Fruit fly (Drosophila melanogaster) whole organism, prepupa: Measurements from ENCODE around the gene Reg-2.

Experiments used
- Blimp-1 ChIP-seq: fragments of 200-800 bp; sonication (Bioruptor generic); optimal IDR thresholded peaks from 3 replicates; lab custom pipeline; 2017; ENCODE audit warnings: missing biosample characterization, missing genetic modification characterization, mild to moderate bottlenecking, moderate library complexity, missing genetic modification reagents
- CG10631 ChIP-seq: fragments of 200-800 bp; sonication (Bioruptor generic); optimal IDR thresholded peaks from 2 replicates; lab custom pipeline; 2016; ENCODE audit warnings: missing biosample characterization, missing genetic modification characterization
- CG11902 ChIP-seq: fragments of 200-800 bp; sonication (Bioruptor generic); optimal IDR thresholded peaks from 3 replicates; lab custom pipeline; 2016; ENCODE audit warnings: missing biosample characterization, missing genetic modification characterization
- CG15336 ChIP-seq: fragments of 200-800 bp; sonication (Bioruptor generic); IDR thresholded peaks from 2 replicates; pipeline ENCODE4 v1.3.6; 2022; ENCODE audit warnings: missing biosample characterization, missing genetic modification characterization
- CG1621 ChIP-seq: fragments of 200-800 bp; sonication (Bioruptor generic); optimal IDR thresholded peaks from 3 replicates; lab custom pipeline; 2018; ENCODE audit warnings: missing biosample characterization, mild to moderate bottlenecking, missing genetic modification characterization
- CG16779 ChIP-seq: fragments of 200-800 bp; sonication (Bioruptor generic); optimal IDR thresholded peaks from 3 replicates; lab custom pipeline; 2017; ENCODE audit warnings: missing biosample characterization, mild to moderate bottlenecking, missing genetic modification characterization
- CG3032 ChIP-seq: fragments of 200-800 bp; optimal IDR thresholded peaks from 2 replicates; lab custom pipeline; 2019; ENCODE audit warnings: missing biosample characterization, mild to moderate bottlenecking, missing genetic modification characterization, moderate library complexity
- CG32006 ChIP-seq: fragments of 200-800 bp; sonication (Bioruptor generic); optimal IDR thresholded peaks from 3 replicates; lab custom pipeline; 2017; ENCODE audit warnings: missing biosample characterization, mild to moderate bottlenecking, missing genetic modification characterization
- CG3919 ChIP-seq: fragments of 200-800 bp; sonication (Bioruptor generic); optimal IDR thresholded peaks from 3 replicates; lab custom pipeline; 2016; ENCODE audit warnings: missing biosample characterization, missing genetic modification characterization
- CG6163 ChIP-seq: fragments of 200-800 bp; sonication (Bioruptor generic); IDR thresholded peaks from 3 replicates; pipeline ENCODE4 v1.3.6; 2022; ENCODE audit warnings: missing biosample characterization, missing genetic modification characterization
- CG6276 ChIP-seq: fragments of 200-800 bp; sonication (Bioruptor generic); optimal IDR thresholded peaks from 2 replicates; lab custom pipeline; 2017; ENCODE audit warnings: missing biosample characterization, mild to moderate bottlenecking, missing genetic modification characterization
- CG7368 ChIP-seq: fragments of 200-800 bp; sonication (Bioruptor generic); optimal IDR thresholded peaks from 3 replicates; lab custom pipeline; 2016; ENCODE audit warnings: missing biosample characterization, missing genetic modification characterization
- CG8319 ChIP-seq: fragments of 200-800 bp; sonication (Bioruptor generic); optimal IDR thresholded peaks from 3 replicates; lab custom pipeline; 2016; ENCODE audit warnings: missing biosample characterization, missing genetic modification characterization
- CG9139 ChIP-seq: fragments of 200-800 bp; sonication (Bioruptor generic); optimal IDR thresholded peaks from 3 replicates; lab custom pipeline; 2017; ENCODE audit warnings: missing biosample characterization, mild to moderate bottlenecking, missing genetic modification characterization
- Eip78C ChIP-seq: fragments of 200-800 bp; sonication (Bioruptor generic); peaks from one replicate; lab custom pipeline; 2016; ENCODE audit warnings: missing biosample characterization, missing genetic modification characterization
- Ets21C ChIP-seq: fragments of 200-800 bp; sonication (Bioruptor generic); optimal IDR thresholded peaks from 3 replicates; lab custom pipeline; 2016; ENCODE audit warnings: missing biosample characterization, missing genetic modification characterization
- Ets96B ChIP-seq: fragments of 200-800 bp; optimal IDR thresholded peaks from 2 replicates; lab custom pipeline; 2019; ENCODE audit warnings: missing biosample characterization, mild to moderate bottlenecking, missing genetic modification characterization, moderate library complexity
- Gug ChIP-seq: fragments of 200-800 bp; sonication (Bioruptor generic); IDR thresholded peaks from 2 replicates; pipeline ENCODE4 v1.3.6; 2022; ENCODE audit warnings: missing biosample characterization, missing genetic modification characterization
- Hr38 ChIP-seq: sonication (Bioruptor generic); optimal IDR thresholded peaks from 2 replicates; lab custom pipeline; 2016; ENCODE audit warnings: missing biosample characterization, missing genetic modification characterization
- Hr39 ChIP-seq: fragments of 200-800 bp; sonication (Bioruptor generic); optimal IDR thresholded peaks from 2 replicates; lab custom pipeline; 2016; ENCODE audit warnings: missing biosample characterization, missing genetic modification characterization
- Hr4 ChIP-seq: fragments of 200-800 bp; sonication (Bioruptor generic); optimal IDR thresholded peaks from 3 replicates; lab custom pipeline; 2016; ENCODE audit warnings: missing biosample characterization, missing genetic modification characterization
- Lpt ChIP-seq: fragments of 200-800 bp; sonication (Bioruptor generic); optimal IDR thresholded peaks from 3 replicates; lab custom pipeline; 2016; ENCODE audit warnings: missing biosample characterization, missing genetic modification characterization
- Met ChIP-seq: fragments of 200-800 bp; sonication (Bioruptor generic); optimal IDR thresholded peaks from 3 replicates; lab custom pipeline; 2016; ENCODE audit warnings: missing biosample characterization, missing genetic modification characterization
- OdsH ChIP-seq: fragments of 200-800 bp; sonication (Bioruptor generic); optimal IDR thresholded peaks from 3 replicates; lab custom pipeline; 2016; ENCODE audit warnings: missing biosample characterization, missing genetic modification characterization
- Sox102F ChIP-seq: fragments of 200-800 bp; sonication (Bioruptor generic); optimal IDR thresholded peaks from 2 replicates; lab custom pipeline; 2016; ENCODE audit warnings: missing biosample characterization, mild to moderate bottlenecking, missing genetic modification characterization
- Sox14 ChIP-seq: fragments of 200-800 bp; sonication (Bioruptor generic); optimal IDR thresholded peaks from 3 replicates; lab custom pipeline; 2016; ENCODE audit warnings: missing biosample characterization, missing genetic modification characterization
- cyc ChIP-seq: fragments of 200-800 bp; sonication (Bioruptor generic); optimal IDR thresholded peaks from 3 replicates; lab custom pipeline; 2016; ENCODE audit warnings: missing biosample characterization, missing genetic modification characterization
- dac ChIP-seq: fragments of 200-800 bp; sonication (Bioruptor generic); optimal IDR thresholded peaks from 2 replicates; lab custom pipeline; 2017; ENCODE audit warnings: missing biosample characterization, mild to moderate bottlenecking, missing genetic modification characterization
- dsx ChIP-seq: fragments of 200-800 bp; optimal IDR thresholded peaks from 3 replicates; lab custom pipeline; 2019; ENCODE audit warnings: missing biosample characterization, mild to moderate bottlenecking, missing genetic modification characterization, moderate library complexity; ENCODE audit not compliant: poor library complexity, severe bottlenecking
- eg ChIP-seq: fragments of 200-800 bp; sonication (Bioruptor generic); IDR thresholded peaks from 3 replicates; pipeline ENCODE4 v1.3.6; 2022; ENCODE audit warnings: missing biosample characterization, missing genetic modification characterization
- esn ChIP-seq: fragments of 200-800 bp; sonication (Bioruptor generic); optimal IDR thresholded peaks from 2 replicates; lab custom pipeline; 2016; ENCODE audit warnings: missing biosample characterization, mild to moderate bottlenecking, missing genetic modification characterization, moderate library complexity
- fd59A ChIP-seq: fragments of 200-800 bp; sonication (Bioruptor generic); optimal IDR thresholded peaks from 2 replicates; lab custom pipeline; 2017; ENCODE audit warnings: missing biosample characterization, mild to moderate bottlenecking, missing genetic modification characterization, missing genetic modification reagents
- fd85E ChIP-seq: fragments of 200-800 bp; sonication (Bioruptor generic); optimal IDR thresholded peaks from 3 replicates; lab custom pipeline; 2016; ENCODE audit warnings: missing biosample characterization, missing genetic modification characterization
- fkh ChIP-seq: fragments of 200-800 bp; sonication (Bioruptor generic); optimal IDR thresholded peaks from 3 replicates; lab custom pipeline; 2017; ENCODE audit warnings: missing biosample characterization, mild to moderate bottlenecking, missing genetic modification characterization, moderate library complexity
- spab ChIP-seq: fragments of 200-800 bp; sonication (Bioruptor generic); optimal IDR thresholded peaks from 2 replicates; lab custom pipeline; 2017; ENCODE audit warnings: missing biosample characterization, mild to moderate bottlenecking, missing genetic modification characterization, missing genetic modification reagents
- ss ChIP-seq, 2 experiments: fragments of 200-800 bp; sonication (Bioruptor generic); optimal IDR thresholded peaks; 2 replicates in 1 of 2; 3 replicates in 1 of 2; lab custom pipeline; 2017 to 2018; ENCODE audit warnings: mild to moderate bottlenecking in 2 of 2, missing biosample characterization in 2 of 2, missing genetic modification characterization in 2 of 2, moderate library complexity in 1 of 2
- svp ChIP-seq: fragments of 200-800 bp; sonication (Bioruptor generic); peaks from one replicate; lab custom pipeline; 2016; ENCODE audit warnings: missing biosample characterization, missing genetic modification characterization
- vri ChIP-seq: fragments of 200-800 bp; sonication (Bioruptor generic); optimal IDR thresholded peaks from 3 replicates; lab custom pipeline; 2016; ENCODE audit warnings: missing biosample characterization, mild to moderate bottlenecking, missing genetic modification characterization

Gene Reg-2

DNA sequence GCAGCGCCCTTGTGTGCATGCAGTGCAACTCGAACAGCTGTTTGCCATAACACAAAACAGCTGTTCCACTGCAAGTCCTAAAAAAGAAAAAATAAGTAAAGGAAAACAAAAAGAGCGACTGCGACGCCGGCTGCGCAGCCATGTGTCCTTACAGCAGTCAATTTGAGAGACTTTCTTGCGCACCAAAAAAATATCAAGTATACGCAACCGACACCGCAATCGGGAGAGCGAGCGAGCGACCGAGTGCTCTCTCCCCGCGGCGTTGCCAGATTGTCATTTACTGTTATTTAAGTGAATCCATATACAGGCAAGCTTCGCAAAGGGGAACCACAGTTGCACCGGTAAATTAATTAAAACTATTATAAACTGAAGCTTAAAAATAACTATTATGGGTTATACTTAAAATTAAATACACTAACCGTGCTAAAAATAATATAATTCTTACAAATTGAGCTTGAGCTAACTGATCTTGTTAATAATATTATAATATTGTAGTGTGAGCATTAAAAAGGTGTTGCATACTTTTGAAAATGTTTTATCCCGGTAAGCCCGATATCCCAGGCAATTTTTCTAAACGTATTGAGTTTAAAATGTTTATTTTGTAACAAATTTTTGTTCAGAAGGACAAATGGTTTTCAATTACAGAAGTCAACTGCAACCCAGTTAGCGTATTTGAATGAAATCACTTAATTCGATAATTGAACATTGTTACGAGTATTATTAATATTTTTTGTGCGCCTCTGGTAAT lies 23.7 kb upstream of the Reg-2 start (continued):
- TF ChIP-seq fd59A (GFP tag; lab: Kevin White, UChicago) = no peak
- TF ChIP-seq CG6276 = peak; percentile 6
- peak; percentile 74 for TF ChIP-seq Eip78C (GFP tag; lab: Kevin White, UChicago)
- peak; percentile 67 for TF ChIP-seq svp (GFP tag; lab: Kevin White, UChicago)
- TF ChIP-seq Blimp-1 (GFP tag; lab: Kevin White, UChicago) = no peak
- no peak for TF ChIP-seq dac
- TF ChIP-seq CG6163 (GFP tag; lab: Robert Waterston, UW) = 0 out of 3 replicates have a peak, but pooled peaks have one; percentile 28
- TF ChIP-seq Hr4 (GFP tag; lab: Kevin White, UChicago) = peak; percentile 60
- TF ChIP-seq Hr39 = peak; percentile 19
- TF ChIP-seq, all 60 proteins: peak for 35

DNA sequence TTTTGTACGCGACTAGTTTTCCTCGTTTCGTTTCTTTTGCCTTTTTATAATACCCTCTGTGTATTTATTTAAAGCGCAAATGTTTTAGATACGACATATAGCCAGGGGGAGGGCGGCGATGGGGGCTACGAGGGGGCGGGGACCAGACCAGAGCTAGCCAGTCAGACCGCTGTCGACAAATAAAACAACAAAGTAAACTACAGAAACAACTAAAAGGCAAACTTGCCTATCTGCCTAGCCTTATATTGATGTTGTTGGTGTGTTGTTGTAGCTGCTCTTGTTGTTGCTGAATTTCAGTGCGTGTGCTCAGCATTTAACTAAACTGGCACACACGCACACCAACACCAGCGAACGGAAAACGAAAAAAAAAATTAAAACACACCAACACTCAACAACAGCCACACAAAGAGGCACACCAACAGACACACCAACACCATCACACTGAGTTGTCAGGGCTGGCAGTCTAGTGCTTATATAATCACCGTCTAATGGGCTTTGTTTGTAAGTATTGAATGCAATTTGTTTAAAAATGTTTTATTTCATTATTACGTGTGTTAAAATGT lies 23.1 kb upstream of the Reg-2 start:
- no peak for TF ChIP-seq CG6276
- no peak for TF ChIP-seq Gug
- TF ChIP-seq spab (GFP tag; lab: Kevin White, UChicago) = no peak
- TF ChIP-seq CG15336 (GFP tag; lab: Robert Waterston, UW) = 0 out of 2 replicates have a peak, but pooled peaks have one; percentile 21
- no peak for TF ChIP-seq vri (GFP tag; lab: Kevin White, UChicago)
- TF ChIP-seq CG9139 (GFP tag; lab: Kevin White, UChicago) = no peak
- TF ChIP-seq eg (GFP tag; lab: Robert Waterston, UW) = peak; percentile 57; the same call in 1 of the 3 replicates
- no peak for TF ChIP-seq CG8319 (GFP tag; lab: Kevin White, UChicago)
- no peak for TF ChIP-seq fd85E (GFP tag; lab: Kevin White, UChicago)
- TF ChIP-seq CG6163 (GFP tag; lab: Robert Waterston, UW) = no peak; the same call in 2 of the 3 replicates
- TF ChIP-seq CG32006 (GFP tag; lab: Kevin White, UChicago) = no peak
- no peak for TF ChIP-seq cyc (GFP tag; lab: Kevin White, UChicago)
- no peak for TF ChIP-seq svp (GFP tag; lab: Kevin White, UChicago)
- no peak for TF ChIP-seq Sox102F (GFP tag; lab: Kevin White, UChicago)
- TF ChIP-seq ss (GFP tag; optimal IDR thresholded peaks at IDR 0.05; lab: Kevin White, UChicago) = peak in 1 of 2 experiments; percentile 66
- TF ChIP-seq Blimp-1 (GFP tag; lab: Kevin White, UChicago) = no peak
- TF ChIP-seq dac = no peak
- no peak for TF ChIP-seq Ets21C (GFP tag; lab: Kevin White, UChicago)
- TF ChIP-seq CG16779 = no peak
- no peak for TF ChIP-seq CG1621 (tag; lab: Kevin White, UChicago)
- no peak for TF ChIP-seq CG7368
- TF ChIP-seq Hr38 (GFP tag; lab: Kevin White, UChicago) = no peak
- TF ChIP-seq CG10631 (GFP tag; lab: Kevin White, UChicago) = no peak
- peak; percentile 12 for TF ChIP-seq Sox14 (GFP tag; lab: Kevin White, UChicago)
- TF ChIP-seq CG3919 (GFP tag; lab: Kevin White, UChicago) = no peak
- no peak for TF ChIP-seq CG11902 (GFP tag; lab: Kevin White, UChicago)
- TF ChIP-seq OdsH = no peak
- no peak for TF ChIP-seq Hr4 (GFP tag; lab: Kevin White, UChicago)
- no peak for TF ChIP-seq Met
- TF ChIP-seq dsx (GFP tag; lab: Kevin White, UChicago) = peak; percentile 23
- peak; percentile 94 for TF ChIP-seq fkh (GFP tag; lab: Kevin White, UChicago)
- no peak for TF ChIP-seq Ets96B (tag; lab: Kevin White, UChicago)
- TF ChIP-seq Eip78C (GFP tag; lab: Kevin White, UChicago) = no peak
- no peak for TF ChIP-seq esn
- TF ChIP-seq Lpt (GFP tag; lab: Kevin White, UChicago) = peak; percentile 29
- no peak for TF ChIP-seq CG3032 (tag; lab: Kevin White, UChicago)
- no peak for TF ChIP-seq fd59A (GFP tag; lab: Kevin White, UChicago)
- TF ChIP-seq, all 60 proteins: peak for 7
